Worm (Caenorhabditis elegans) whole organism, L3 larva: ENCODE measurements around the gene F46C3.2.

Experiments
- R02D3.7 ChIP-seq: fragments of 150-350 bp; optimal IDR thresholded peaks from 2 replicates; lab custom pipeline; 2014; ENCODE audit warnings: missing biosample characterization, missing genetic modification characterization
- ama-1 ChIP-seq: fragments of 150-350 bp; optimal IDR thresholded peaks from 2 replicates; lab custom pipeline; 2018
- ceh-16 ChIP-seq: sonication (generic microtip); optimal IDR thresholded peaks from 2 replicates; lab custom pipeline; 2017; ENCODE audit warnings: missing biosample characterization, missing genetic modification characterization
- ceh-28 ChIP-seq: fragments of 150-350 bp; optimal IDR thresholded peaks from 2 replicates; lab custom pipeline; 2014; ENCODE audit warnings: missing biosample characterization, missing genetic modification reagents, missing genetic modification characterization
- ceh-82 ChIP-seq: fragments of 150-350 bp; optimal IDR thresholded peaks from 2 replicates; lab custom pipeline; 2014; ENCODE audit warnings: missing biosample characterization, missing genetic modification characterization
- ceh-9 ChIP-seq: sonication (generic microtip); optimal IDR thresholded peaks from 2 replicates; lab custom pipeline; 2018; ENCODE audit warnings: missing biosample characterization, missing genetic modification characterization
- daf-12 ChIP-seq: fragments of 150-350 bp; optimal IDR thresholded peaks from 2 replicates; lab custom pipeline; 2014; ENCODE audit warnings: missing biosample characterization, missing genetic modification reagents, missing genetic modification characterization
- egl-27 ChIP-seq: sonication (generic microtip); optimal IDR thresholded peaks from 4 replicates; lab custom pipeline; 2017; ENCODE audit warnings: missing biosample characterization, missing genetic modification reagents, missing genetic modification characterization
- egl-5 ChIP-seq: fragments of 150-350 bp; optimal IDR thresholded peaks from 2 replicates; lab custom pipeline; 2017; ENCODE audit warnings: missing biosample characterization, missing genetic modification reagents, missing genetic modification characterization, inconsistent platforms
- elt-2 ChIP-seq: sonication (generic microtip); optimal IDR thresholded peaks from 2 replicates; lab custom pipeline; 2016; ENCODE audit warnings: missing genetic modification reagents, mild to moderate bottlenecking, missing genetic modification characterization, missing compliant biosample characterization
- elt-3 ChIP-seq, 3 experiments: fragments of 150-350 bp in 1 of 3; sonication (generic microtip) in 2 of 3; optimal IDR thresholded peaks; 2 replicates in 2 of 3; 4 replicates in 1 of 3; lab custom pipeline; 2014 to 2017; ENCODE audit warnings: missing biosample characterization in 3 of 3, missing genetic modification characterization in 3 of 3
- eor-1 ChIP-seq, 2 experiments: fragments of 150-350 bp; optimal IDR thresholded peaks; 2 replicates each; lab custom pipeline; 2014 to 2018; ENCODE audit warnings: missing biosample characterization in 2 of 2, missing genetic modification characterization in 2 of 2
- fkh-2 ChIP-seq: fragments of 150-350 bp; optimal IDR thresholded peaks from 2 replicates; lab custom pipeline; 2014; ENCODE audit warnings: missing biosample characterization, missing genetic modification reagents, missing genetic modification characterization
- hmg-11 ChIP-seq: sonication (generic microtip); optimal IDR thresholded peaks from 2 replicates; lab custom pipeline; 2016; ENCODE audit warnings: missing genetic modification characterization, missing compliant biosample characterization
- jun-1 ChIP-seq: fragments of 150-350 bp; optimal IDR thresholded peaks from 2 replicates; lab custom pipeline; 2014; ENCODE audit warnings: missing biosample characterization, missing genetic modification reagents, missing genetic modification characterization
- lin-39 ChIP-seq: fragments of 150-350 bp; optimal IDR thresholded peaks from 2 replicates; lab custom pipeline; 2018; ENCODE audit warnings: missing biosample characterization, missing genetic modification reagents, missing genetic modification characterization
- lsy-12 ChIP-seq: sonication (generic microtip); optimal IDR thresholded peaks from 2 replicates; lab custom pipeline; 2016; ENCODE audit warnings: mild to moderate bottlenecking, missing genetic modification characterization, missing compliant biosample characterization
- mdl-1 ChIP-seq: fragments of 150-350 bp; optimal IDR thresholded peaks from 2 replicates; lab custom pipeline; 2014; ENCODE audit warnings: missing biosample characterization, missing genetic modification characterization
- nfya-1 ChIP-seq: sonication (generic microtip); optimal IDR thresholded peaks from 2 replicates; lab custom pipeline; 2017; ENCODE audit warnings: missing genetic modification characterization, mild to moderate bottlenecking, missing compliant biosample characterization, antibody characterized with exemption, moderate library complexity; ENCODE audit not compliant: insufficient read depth
- nhr-12 ChIP-seq: fragments of 150-350 bp; optimal IDR thresholded peaks from 2 replicates; lab custom pipeline; 2014; ENCODE audit warnings: missing biosample characterization, missing genetic modification characterization
- nhr-23 ChIP-seq: fragments of 150-350 bp; optimal IDR thresholded peaks from 2 replicates; lab custom pipeline; 2014; ENCODE audit warnings: missing biosample characterization, missing genetic modification reagents, missing genetic modification characterization
- nhr-237 ChIP-seq: fragments of 150-350 bp; optimal IDR thresholded peaks from 2 replicates; lab custom pipeline; 2014; ENCODE audit warnings: missing biosample characterization, missing genetic modification characterization
- nhr-25 ChIP-seq: sonication (generic microtip); optimal IDR thresholded peaks from 2 replicates; lab custom pipeline; 2017; ENCODE audit warnings: missing biosample characterization, missing genetic modification characterization
- nhr-28 ChIP-seq: fragments of 150-350 bp; optimal IDR thresholded peaks from 2 replicates; lab custom pipeline; 2014; ENCODE audit warnings: missing biosample characterization, missing genetic modification characterization
- nhr-43 ChIP-seq: sonication (generic microtip); optimal IDR thresholded peaks from 2 replicates; lab custom pipeline; 2016; ENCODE audit warnings: mild to moderate bottlenecking, missing genetic modification characterization, missing compliant biosample characterization; ENCODE audit not compliant: poor library complexity, severe bottlenecking
- nhr-67 ChIP-seq: fragments of 150-350 bp; optimal IDR thresholded peaks from 2 replicates; lab custom pipeline; 2014; ENCODE audit warnings: missing biosample characterization, missing genetic modification characterization
- nhr-76 ChIP-seq: fragments of 150-350 bp; sonication (generic microtip); optimal IDR thresholded peaks from 5 replicates; lab custom pipeline; 2014; ENCODE audit warnings: missing biosample characterization, missing genetic modification characterization
- nhr-77 ChIP-seq: fragments of 150-350 bp; optimal IDR thresholded peaks from 2 replicates; lab custom pipeline; 2014; ENCODE audit warnings: missing biosample characterization, missing genetic modification characterization
- pha-4 ChIP-seq: fragments of 150-350 bp; optimal IDR thresholded peaks from 2 replicates; lab custom pipeline; 2014; ENCODE audit warnings: missing biosample characterization, missing genetic modification reagents, missing genetic modification characterization
- pqm-1 ChIP-seq: fragments of 150-350 bp; optimal IDR thresholded peaks from 2 replicates; lab custom pipeline; 2017; ENCODE audit warnings: missing biosample characterization, missing genetic modification characterization, inconsistent platforms
- sea-2 ChIP-seq: fragments of 150-350 bp; sonication (generic microtip); optimal IDR thresholded peaks from 4 replicates; lab custom pipeline; 2014; ENCODE audit warnings: missing biosample characterization, missing genetic modification reagents, missing genetic modification characterization
- snpc-4 ChIP-seq: fragments of 150-350 bp; optimal IDR thresholded peaks from 2 replicates; lab custom pipeline; 2014; ENCODE audit warnings: missing biosample characterization, missing genetic modification characterization
- tbx-2 ChIP-seq: sonication (generic microtip); optimal IDR thresholded peaks from 2 replicates; lab custom pipeline; 2016; ENCODE audit warnings: mild to moderate bottlenecking, missing genetic modification characterization, missing compliant biosample characterization
- unc-39 ChIP-seq: sonication (generic microtip); optimal IDR thresholded peaks from 4 replicates; lab custom pipeline; 2017; ENCODE audit warnings: missing biosample characterization, missing genetic modification characterization
- ztf-4 ChIP-seq: fragments of 150-350 bp; optimal IDR thresholded peaks from 2 replicates; lab custom pipeline; 2014; ENCODE audit warnings: missing biosample characterization, missing genetic modification characterization

F46C3.2 gene

DNA sequence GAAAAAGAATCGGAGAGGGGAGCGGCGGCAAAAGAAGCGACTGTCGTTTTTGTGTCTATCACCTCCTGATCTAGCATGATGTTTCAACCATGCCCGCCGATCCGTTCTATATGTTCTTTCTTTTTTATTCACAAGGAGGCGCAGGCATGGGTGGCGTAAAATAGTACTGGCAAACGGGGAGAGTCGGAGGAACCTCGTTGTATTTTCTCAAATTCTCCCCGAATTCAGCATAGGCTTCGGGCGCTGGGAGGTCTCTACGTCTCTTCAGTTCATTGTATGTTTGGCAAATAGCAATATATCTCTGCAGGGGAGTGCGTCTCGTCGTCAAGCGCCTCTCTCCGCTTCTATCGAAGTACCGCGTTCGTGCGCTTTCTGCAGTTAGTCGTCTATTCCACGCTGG lies 46.6 kb upstream of the F46C3.2 start, which contains the start of gene lin-14 (continued):
- TF ChIP-seq nhr-25 (tag; lab: Kevin White, UChicago) (peak; percentile 76), ceh-82 (tag; lab: Kevin White, UChicago) (no peak), R02D3.7 (peak; percentile 32), nhr-237 (tag; lab: Kevin White, UChicago) (no peak), mdl-1 (tag; lab: Kevin White, UChicago) (no peak), ceh-16 (tag; lab: Kevin White, UChicago) (no peak)

DNA sequence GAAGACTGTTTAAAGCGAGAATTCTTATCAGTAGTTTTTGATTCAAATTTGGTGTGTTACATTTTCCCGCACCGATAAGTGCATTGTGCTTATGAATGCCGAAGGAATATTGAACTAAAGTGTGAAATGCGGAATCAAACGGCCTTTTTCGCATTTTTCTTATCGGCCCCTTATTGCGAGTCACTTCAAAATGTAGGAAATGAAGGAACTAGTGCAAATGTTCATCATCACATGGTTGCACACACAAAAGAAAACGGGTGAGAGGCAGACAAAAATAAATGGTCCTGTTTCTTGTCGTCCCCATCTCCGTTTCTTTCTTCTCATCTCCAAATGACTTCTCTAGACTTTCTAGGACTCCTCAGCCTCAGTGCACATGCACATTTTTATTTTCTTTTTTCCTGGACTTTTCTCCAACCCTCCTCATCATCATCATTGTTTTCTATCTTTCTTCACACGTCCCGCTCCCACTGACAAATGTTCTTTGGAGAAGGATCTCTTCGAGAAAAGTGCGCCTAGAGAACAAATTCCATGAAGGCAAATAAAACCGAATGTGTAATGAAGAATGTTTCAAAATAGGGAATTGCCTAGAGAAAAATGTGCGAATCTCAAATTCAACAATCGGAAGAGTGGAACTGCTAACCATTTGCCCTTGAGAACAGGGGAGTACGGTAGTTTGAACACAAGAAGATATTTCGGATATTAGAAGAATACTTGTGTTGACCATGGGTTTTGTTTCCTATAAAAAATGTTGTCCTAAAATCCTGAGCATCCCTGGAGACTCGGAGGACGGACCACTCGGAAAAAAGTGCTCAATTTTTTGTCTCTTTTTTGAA lies 45.9 kb upstream of the F46C3.2 start:
- TF ChIP-seq unc-39 (tag; lab: Kevin White, UChicago) (no peak), jun-1 (tag; lab: Kevin White, UChicago) (peak; percentile 55), pqm-1 (tag; lab: Kevin White, UChicago) (peak; percentile 61), pha-4 (tag; lab: Kevin White, UChicago) (no peak), sea-2 (no peak), nhr-77 (no peak), ceh-16 (tag; lab: Kevin White, UChicago) (no peak), nfya-1 (peak; percentile 39), elt-2 (peak; percentile 93), egl-5 (tag; lab: Kevin White, UChicago) (peak; percentile 48), lin-39 (peak; percentile 86)

DNA sequence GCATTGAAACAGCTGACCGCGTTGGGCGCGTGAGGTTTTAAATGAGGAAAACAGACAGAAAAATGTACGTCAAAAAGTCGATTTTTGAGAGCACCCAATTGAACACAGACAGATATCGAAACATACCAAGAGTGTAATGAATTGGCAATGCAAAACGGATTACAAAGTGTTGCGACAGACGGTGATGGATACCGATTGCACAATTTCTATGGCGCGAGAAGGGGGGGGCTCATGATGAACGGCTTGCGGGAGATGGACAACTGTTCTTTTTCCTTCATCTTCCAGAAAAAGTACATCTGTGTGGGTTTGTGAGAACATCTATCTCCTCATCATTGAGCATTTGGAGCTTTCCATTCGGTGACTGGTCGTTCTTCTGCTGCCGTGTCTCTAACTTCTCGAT lies 45.0 kb upstream of the F46C3.2 start:
- TF ChIP-seq mdl-1 (tag; lab: Kevin White, UChicago) = no peak
- peak; percentile 10 for TF ChIP-seq nfya-1
- TF ChIP-seq ama-1 (lab: Kevin White, UChicago) = no peak
- TF ChIP-seq daf-12 (tag; lab: Kevin White, UChicago) = no peak
- peak; percentile 67 for TF ChIP-seq lin-39

DNA sequence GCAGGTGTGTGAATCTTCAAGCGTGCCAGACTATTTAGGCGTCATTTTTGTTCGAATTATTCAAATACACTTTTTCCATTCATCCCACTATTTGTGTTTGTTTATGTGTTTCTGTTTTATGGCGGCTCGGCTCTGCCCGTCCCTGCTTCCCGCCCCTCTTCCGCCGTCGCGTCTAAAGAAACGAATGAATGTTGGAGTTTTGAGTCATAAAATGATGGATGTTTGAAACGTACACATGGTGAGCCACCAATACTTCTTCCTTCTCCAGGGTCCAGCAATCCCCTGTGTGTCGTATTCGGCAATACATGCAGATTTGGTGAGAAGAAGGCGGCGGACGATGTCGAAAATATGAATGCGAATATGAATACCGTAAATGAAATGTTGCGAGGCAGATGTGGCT lies 44.4 kb upstream of the F46C3.2 start:
- TF ChIP-seq egl-5 (tag; lab: Kevin White, UChicago) (peak; percentile 16), unc-39 (tag; lab: Kevin White, UChicago) (no peak), lin-39 (peak; percentile 78), tbx-2 (no peak), hmg-11 (tag; lab: Kevin White, UChicago) (peak; percentile 22), nfya-1 (peak; percentile 39)
- TF ChIP-seq, all 47 proteins: peak for 4

DNA sequence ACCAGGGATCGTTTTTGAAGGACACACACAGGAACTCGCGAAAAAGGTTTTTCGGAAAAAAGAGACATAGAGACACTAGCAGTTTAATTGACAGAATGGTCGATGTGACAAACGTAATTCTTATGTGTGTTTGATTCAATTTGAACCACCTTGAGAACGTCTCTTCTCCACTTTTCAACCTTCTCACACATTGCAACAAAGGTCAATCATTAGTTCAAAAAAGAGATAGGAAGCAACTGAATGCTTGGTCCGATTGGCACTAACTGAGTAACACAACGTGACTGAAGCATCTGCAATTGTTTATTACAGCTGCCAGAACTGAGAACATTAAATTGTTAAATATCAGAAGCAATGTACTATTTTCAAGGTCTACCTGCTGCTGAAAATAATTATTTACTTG lies 43.5 kb upstream of the F46C3.2 start:
- TF ChIP-seq nhr-25 (tag; lab: Kevin White, UChicago) = peak; percentile 81
- TF ChIP-seq ceh-28 (tag; lab: Kevin White, UChicago) = no peak
- no peak for TF ChIP-seq hmg-11 (tag; lab: Kevin White, UChicago)
- no peak for TF ChIP-seq lsy-12
- no peak for TF ChIP-seq egl-5 (tag; lab: Kevin White, UChicago)
- TF ChIP-seq nhr-43 (tag; lab: Kevin White, UChicago) = no peak
- peak; percentile 14 for TF ChIP-seq egl-27 (tag; lab: Kevin White, UChicago)

DNA sequence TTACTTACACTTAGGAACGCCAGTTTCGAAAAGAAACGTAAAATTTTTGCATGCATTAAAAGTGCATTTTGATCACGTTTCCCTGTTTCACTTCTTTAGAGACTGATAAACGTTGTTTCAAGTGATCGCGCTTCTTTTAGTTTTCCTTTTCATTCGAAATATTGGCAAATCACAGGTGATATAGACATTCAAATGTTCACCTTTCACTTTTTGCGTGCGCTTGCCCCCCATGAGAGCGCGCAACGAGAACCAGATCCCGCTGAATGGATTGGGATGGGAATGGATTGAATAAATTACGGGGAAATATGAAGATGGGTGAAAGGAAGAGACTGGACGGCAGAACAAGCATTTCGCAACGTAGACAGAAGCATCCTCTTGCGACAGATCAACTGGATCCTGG lies 43.0 kb upstream of the F46C3.2 start:
- TF ChIP-seq nhr-23 = peak; percentile 7
- TF ChIP-seq ceh-16 (tag; lab: Kevin White, UChicago) = no peak
- TF ChIP-seq nhr-237 (tag; lab: Kevin White, UChicago) = no peak
- peak; percentile 62 for TF ChIP-seq nhr-43 (tag; lab: Kevin White, UChicago)
- TF ChIP-seq elt-2 = peak; percentile 1

DNA sequence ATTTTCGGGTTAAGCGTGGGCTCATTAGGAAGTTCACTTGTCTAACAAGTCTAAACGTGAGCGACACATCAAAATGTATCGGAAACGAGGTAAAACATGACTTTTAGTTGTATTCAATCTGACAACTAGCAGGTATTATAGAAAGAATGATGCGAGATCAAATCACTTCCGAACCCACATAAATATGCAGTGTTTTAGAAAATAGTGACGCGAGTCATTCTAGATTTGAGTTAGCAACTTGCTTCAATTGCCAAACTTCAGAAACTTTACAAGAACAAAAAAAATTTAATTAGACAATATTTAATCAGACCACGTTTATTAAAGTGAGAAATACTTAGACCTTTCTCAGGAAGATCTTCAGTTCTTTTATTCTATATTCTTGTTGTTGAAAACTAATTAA lies 38.1 kb upstream of the F46C3.2 start:
- TF ChIP-seq nhr-12 = no peak
- no peak for TF ChIP-seq daf-12 (tag; lab: Kevin White, UChicago)
- TF ChIP-seq elt-3 (tag; optimal IDR thresholded peaks at IDR 0.05; lab: Kevin White, UChicago) = no peak
- TF ChIP-seq lin-39 = no peak
- no peak for TF ChIP-seq nhr-67 (tag; lab: Kevin White, UChicago)
- no peak for TF ChIP-seq fkh-2 (tag; lab: Kevin White, UChicago)
- TF ChIP-seq ceh-28 (tag; lab: Kevin White, UChicago) = no peak
- TF ChIP-seq ceh-9 (tag; lab: Kevin White, UChicago) = no peak
- no peak for TF ChIP-seq unc-39 (tag; lab: Kevin White, UChicago)
- TF ChIP-seq snpc-4 = no peak
- no peak for TF ChIP-seq nhr-76 (tag; lab: Kevin White, UChicago)
- TF ChIP-seq nhr-28 (tag; lab: Kevin White, UChicago) = no peak
- no peak for TF ChIP-seq nhr-25 (tag; lab: Kevin White, UChicago)
- TF ChIP-seq ama-1 (lab: Kevin White, UChicago) = no peak
- no peak for TF ChIP-seq ztf-4 (tag; lab: Kevin White, UChicago)
- no peak for TF ChIP-seq egl-27 (tag; lab: Kevin White, UChicago)
- no peak for TF ChIP-seq nfya-1
- TF ChIP-seq elt-2 = no peak
- TF ChIP-seq eor-1 (tag; optimal IDR thresholded peaks at IDR 0.05; lab: Kevin White, UChicago) = no peak
- no peak for TF ChIP-seq pha-4 (tag; lab: Kevin White, UChicago)
